Worm (Caenorhabditis elegans) whole organism, L1 larva: ENCODE measurements around the gene algn-11.

ENCODE experiments used
- C04F5.9 ChIP-seq: sonication (generic microtip); optimal IDR thresholded peaks from 2 replicates; lab custom pipeline; 2016; ENCODE audit warnings: missing genetic modification characterization, missing compliant biosample characterization
- F16B12.6 ChIP-seq: fragments of 150-350 bp; optimal IDR thresholded peaks from 2 replicates; lab custom pipeline; 2014; ENCODE audit warnings: missing biosample characterization, missing genetic modification characterization
- blmp-1 ChIP-seq: fragments of 150-350 bp; optimal IDR thresholded peaks from 2 replicates; lab custom pipeline; 2014; ENCODE audit warnings: missing biosample characterization, missing genetic modification characterization
- ceh-63 ChIP-seq: fragments of 200-800 bp; sonication (Bioruptor generic); optimal IDR thresholded peaks from 2 replicates; lab custom pipeline; 2018; ENCODE audit warnings: mild to moderate bottlenecking, missing genetic modification characterization, missing compliant biosample characterization
- ceh-8 ChIP-seq: fragments of 200-800 bp; sonication (Bioruptor generic); optimal IDR thresholded peaks from 2 replicates; lab custom pipeline; 2018; ENCODE audit warnings: mild to moderate bottlenecking, missing genetic modification characterization, moderate library complexity, missing compliant biosample characterization
- dpl-1 ChIP-seq, 3 experiments: fragments of 150-350 bp in 2 of 3; sonication (generic microtip) in 1 of 3; optimal IDR thresholded peaks; 2 replicates each; lab custom pipeline; 2014 to 2017; ENCODE audit warnings: missing biosample characterization in 3 of 3, missing genetic modification characterization in 3 of 3, missing genetic modification reagents in 3 of 3
- dsc-1 ChIP-seq: sonication (generic microtip); optimal IDR thresholded peaks from 2 replicates; lab custom pipeline; 2016; ENCODE audit warnings: mild to moderate bottlenecking, missing genetic modification characterization, missing compliant biosample characterization
- efl-1 ChIP-seq, 4 experiments: fragments of 150-350 bp; optimal IDR thresholded peaks in 3 of 4; peaks in 1 of 4; 1 replicate in 1 of 4; 2 replicates in 3 of 4; lab custom pipeline; 2014; ENCODE audit warnings: missing biosample characterization in 2 of 4, missing genetic modification characterization in 2 of 4, missing genetic modification reagents in 2 of 4
- efl-3 ChIP-seq: fragments of 200-800 bp; sonication (Bioruptor generic); optimal IDR thresholded peaks from 2 replicates; lab custom pipeline; 2018; ENCODE audit warnings: mild to moderate bottlenecking, missing genetic modification characterization, missing compliant biosample characterization
- egl-27 ChIP-seq, 2 experiments: fragments of 150-350 bp in 1 of 2; sonication (generic microtip); optimal IDR thresholded peaks; 3 replicates each; lab custom pipeline; 2017 to 2018; ENCODE audit warnings: missing biosample characterization in 2 of 2, missing genetic modification characterization in 2 of 2, missing genetic modification reagents in 2 of 2
- elt-3 ChIP-seq, 6 experiments: fragments of 150-350 bp in 1 of 6; sonication (generic microtip); optimal IDR thresholded peaks; 2 replicates each; lab custom pipeline; 2017 to 2018; ENCODE audit warnings: missing biosample characterization in 6 of 6, missing genetic modification characterization in 6 of 6, inconsistent platforms in 1 of 6
- fkh-10 ChIP-seq: sonication (generic microtip); optimal IDR thresholded peaks from 2 replicates; lab custom pipeline; 2017; ENCODE audit warnings: missing biosample characterization, missing genetic modification reagents, missing genetic modification characterization
- fkh-8 ChIP-seq: sonication (generic microtip); optimal IDR thresholded peaks from 2 replicates; lab custom pipeline; 2016; ENCODE audit warnings: mild to moderate bottlenecking, missing genetic modification characterization, missing compliant biosample characterization
- fos-1 ChIP-seq: fragments of 150-350 bp; optimal IDR thresholded peaks from 2 replicates; lab custom pipeline; 2014; ENCODE audit warnings: missing biosample characterization, missing genetic modification characterization
- grh-1 ChIP-seq: fragments of 200-800 bp; sonication (Bioruptor generic); IDR thresholded peaks from 2 replicates; pipeline ENCODE4 v1.3.6; 2022; ENCODE audit warnings: missing genetic modification reagents, missing genetic modification characterization, missing compliant biosample characterization
- hpl-2 ChIP-seq: fragments of 150-350 bp; optimal IDR thresholded peaks from 2 replicates; lab custom pipeline; 2014; ENCODE audit warnings: missing biosample characterization, missing genetic modification reagents, missing genetic modification characterization
- isw-1 ChIP-seq: fragments of 200-800 bp; sonication (Bioruptor generic); IDR thresholded peaks from 2 replicates; pipeline ENCODE4 v1.3.6; 2022; ENCODE audit warnings: missing genetic modification characterization, missing compliant biosample characterization
- lin-14 ChIP-seq: fragments of 200-800 bp; sonication (Bioruptor generic); optimal IDR thresholded peaks from 2 replicates; lab custom pipeline; 2018; ENCODE audit warnings: mild to moderate bottlenecking, missing genetic modification characterization, moderate library complexity, missing compliant biosample characterization
- lin-15B ChIP-seq: fragments of 150-350 bp; sonication (generic microtip); optimal IDR thresholded peaks from 3 replicates; lab custom pipeline; 2014; ENCODE audit warnings: missing biosample characterization, missing genetic modification characterization
- lin-35 ChIP-seq, 2 experiments: fragments of 150-350 bp; optimal IDR thresholded peaks; 2 replicates each; lab custom pipeline; 2014; ENCODE audit warnings: missing biosample characterization in 2 of 2, missing genetic modification characterization in 2 of 2, missing genetic modification reagents in 2 of 2
- lsy-2 ChIP-seq, 2 experiments: fragments of 150-350 bp; optimal IDR thresholded peaks; 2 replicates each; lab custom pipeline; 2014; ENCODE audit warnings: missing biosample characterization in 2 of 2, missing genetic modification characterization in 2 of 2
- mdl-1 ChIP-seq, 2 experiments: fragments of 150-350 bp; optimal IDR thresholded peaks; 2 replicates each; lab custom pipeline; 2014 to 2017; ENCODE audit warnings: missing biosample characterization in 2 of 2, missing genetic modification characterization in 2 of 2, inconsistent platforms in 1 of 2
- mep-1 ChIP-seq: fragments of 150-350 bp; optimal IDR thresholded peaks from 2 replicates; lab custom pipeline; 2014; ENCODE audit warnings: missing biosample characterization, missing genetic modification characterization
- nhr-28 ChIP-seq: fragments of 150-350 bp; optimal IDR thresholded peaks from 2 replicates; lab custom pipeline; 2014; ENCODE audit warnings: missing biosample characterization, missing genetic modification characterization
- nhr-71 ChIP-seq: sonication (generic microtip); optimal IDR thresholded peaks from 2 replicates; lab custom pipeline; 2016; ENCODE audit warnings: mild to moderate bottlenecking, missing genetic modification characterization, moderate library complexity, missing compliant biosample characterization
- nhr-76 ChIP-seq: sonication (generic microtip); optimal IDR thresholded peaks from 2 replicates; lab custom pipeline; 2017; ENCODE audit warnings: missing biosample characterization, missing genetic modification characterization
- nhr-85 ChIP-seq: sonication (generic microtip); peaks from one replicate; lab custom pipeline; 2016; ENCODE audit warnings: missing genetic modification characterization, inconsistent platforms, missing compliant biosample characterization
- pag-3 ChIP-seq: sonication (generic microtip); optimal IDR thresholded peaks from 2 replicates; lab custom pipeline; 2017; ENCODE audit warnings: missing genetic modification characterization, mild to moderate bottlenecking, missing compliant biosample characterization, antibody characterized with exemption, borderline replicate concordance; ENCODE audit not compliant: insufficient read depth
- rnt-1 ChIP-seq: sonication (generic microtip); optimal IDR thresholded peaks from 2 replicates; lab custom pipeline; 2016; ENCODE audit warnings: mild to moderate bottlenecking, missing genetic modification characterization, moderate library complexity, missing compliant biosample characterization
- skn-1 ChIP-seq: fragments of 150-350 bp; optimal IDR thresholded peaks from 2 replicates; lab custom pipeline; 2014; ENCODE audit warnings: missing biosample characterization, missing genetic modification characterization
- snu-23 ChIP-seq: sonication (generic microtip); optimal IDR thresholded peaks from 2 replicates; lab custom pipeline; 2016; ENCODE audit warnings: missing genetic modification characterization, missing compliant biosample characterization
- unc-130 ChIP-seq: fragments of 150-350 bp; optimal IDR thresholded peaks from 2 replicates; lab custom pipeline; 2017; ENCODE audit warnings: missing biosample characterization, missing genetic modification characterization, inconsistent platforms
- zip-4 ChIP-seq: fragments of 200-800 bp; sonication (Bioruptor generic); optimal IDR thresholded peaks from 2 replicates; lab custom pipeline; 2018; ENCODE audit warnings: mild to moderate bottlenecking, missing genetic modification characterization, moderate library complexity, missing compliant biosample characterization
- ztf-11 ChIP-seq, 2 experiments: sonication (generic microtip); optimal IDR thresholded peaks; 2 replicates each; lab custom pipeline; 2016 to 2017; ENCODE audit warnings: missing genetic modification characterization in 2 of 2, missing biosample characterization in 1 of 2, missing compliant biosample characterization in 1 of 2
- ztf-4 ChIP-seq: fragments of 150-350 bp; optimal IDR thresholded peaks from 2 replicates; lab custom pipeline; 2014; ENCODE audit warnings: missing biosample characterization, missing genetic modification characterization

The algn-11 gene

ce11 chrIII:7291216-7291615, 854 bp upstream of the algn-11 start:
- TF ChIP-seq pag-3 (tag; lab: Kevin White, UChicago): no peak
- no peak for TF ChIP-seq unc-130 (tag; lab: Kevin White, UChicago)
- TF ChIP-seq C04F5.9 (tag; lab: Kevin White, UChicago): no peak
- no peak for TF ChIP-seq ztf-4 (tag; lab: Kevin White, UChicago)
- no peak for TF ChIP-seq F16B12.6 (tag; lab: Kevin White, UChicago)
- no peak for TF ChIP-seq mdl-1 (tag; optimal IDR thresholded peaks at IDR 0.05; lab: Kevin White, UChicago)
- TF ChIP-seq lin-15B (tag; lab: Kevin White, UChicago): no peak
- no peak for TF ChIP-seq ztf-11 (tag; optimal IDR thresholded peaks at IDR 0.05; lab: Kevin White, UChicago)
- no peak for TF ChIP-seq fos-1 (tag; lab: Kevin White, UChicago)
- TF ChIP-seq lin-35 (GFP tag; optimal IDR thresholded peaks at IDR 0.05; lab: Kevin White, UChicago): no peak
- no peak for TF ChIP-seq efl-3 (GFP tag; lab: Kevin White, UChicago)
- TF ChIP-seq nhr-71 (tag; lab: Kevin White, UChicago): peak; percentile 16
- no peak for TF ChIP-seq egl-27 (tag; optimal IDR thresholded peaks at IDR 0.05; lab: Kevin White, UChicago)
- no peak for TF ChIP-seq efl-1 (optimal IDR thresholded peaks at IDR 0.05; lab: Kevin White, UChicago)
- no peak for TF ChIP-seq efl-1 (GFP tag; optimal IDR thresholded peaks at IDR 0.05 in 1 of 2; lab: Kevin White, UChicago)
- TF ChIP-seq snu-23 (GFP tag; lab: Kevin White, UChicago): peak; percentile 9
- TF ChIP-seq fkh-8 (tag; lab: Kevin White, UChicago): no peak
- TF ChIP-seq blmp-1: peak; percentile 17
- TF ChIP-seq fkh-10 (GFP tag; lab: Kevin White, UChicago): no peak
- TF ChIP-seq elt-3 (tag; optimal IDR thresholded peaks at IDR 0.05; lab: Kevin White, UChicago): no peak
- no peak for TF ChIP-seq rnt-1
- TF ChIP-seq nhr-76 (tag; lab: Kevin White, UChicago): no peak
- TF ChIP-seq ceh-8 (GFP tag; lab: Kevin White, UChicago): no peak
- TF ChIP-seq dsc-1: peak; percentile 12
- TF ChIP-seq lin-14: peak; percentile 51
- TF ChIP-seq ceh-63 (GFP tag; lab: Kevin White, UChicago): no peak
- no peak for TF ChIP-seq grh-1
- TF ChIP-seq dpl-1 (GFP tag; optimal IDR thresholded peaks at IDR 0.05; lab: Kevin White, UChicago): no peak
- TF ChIP-seq nhr-28 (tag; lab: Kevin White, UChicago): no peak
- TF ChIP-seq mep-1 (tag; lab: Kevin White, UChicago): no peak
- TF ChIP-seq lsy-2 (tag; optimal IDR thresholded peaks at IDR 0.05; lab: Kevin White, UChicago): peak in 1 of 2 experiments; percentile 4
- TF ChIP-seq skn-1 (tag; lab: Kevin White, UChicago): no peak

- TF ChIP-seq efl-1 (optimal IDR thresholded peaks at IDR 0.05; lab: Kevin White, UChicago): no peak
- TF ChIP-seq efl-1 (GFP tag; optimal IDR thresholded peaks at IDR 0.05 in 1 of 2; lab: Kevin White, UChicago): peak in 1 of 2 experiments; percentile 88
- no peak for TF ChIP-seq egl-27 (tag; optimal IDR thresholded peaks at IDR 0.05; lab: Kevin White, UChicago)
Observed at ce11 chrIII:7287503-7287902, 2.9 kb downstream of the algn-11 start, which contains the start of gene ykt-6. Gene ykt-6, minus strand, starts transcription at chrIII:7287603.

- TF ChIP-seq ztf-11 (tag; optimal IDR thresholded peaks at IDR 0.05; lab: Kevin White, UChicago) (no peak), efl-3 (GFP tag; lab: Kevin White, UChicago) (no peak), zip-4 (no peak), hpl-2 (no peak)
Observed at ce11 chrIII:7285783-7286182, 4.6 kb downstream of the algn-11 start, which contains the start of gene pho-5. Gene pho-5, minus strand, starts transcription at chrIII:7285883.

ce11 chrIII:7281179-7281578, 9.2 kb downstream of the algn-11 start, which contains the start of gene B0361.3:
Gene B0361.3, plus strand, starts transcription at chrIII:7281462.
- TF ChIP-seq isw-1: no peak
- peak in 1 of 2 experiments; percentile 46 for TF ChIP-seq lin-35 (GFP tag; optimal IDR thresholded peaks at IDR 0.05; lab: Kevin White, UChicago)
- no peak for TF ChIP-seq nhr-85 (tag; lab: Kevin White, UChicago)
- no peak for TF ChIP-seq zip-4
- peak in 1 of 2 experiments; percentile 29 for TF ChIP-seq efl-1 (optimal IDR thresholded peaks at IDR 0.05; lab: Kevin White, UChicago)
- TF ChIP-seq efl-1 (GFP tag; optimal IDR thresholded peaks at IDR 0.05 in 1 of 2; lab: Kevin White, UChicago): no peak
- TF ChIP-seq lsy-2 (tag; optimal IDR thresholded peaks at IDR 0.05; lab: Kevin White, UChicago): peak in 1 of 2 experiments; percentile 77
- TF ChIP-seq blmp-1: peak; percentile 5
- TF ChIP-seq dpl-1 (GFP tag; optimal IDR thresholded peaks at IDR 0.05; lab: Kevin White, UChicago): peak in 1 of 3 experiments; percentile 26
